Worm (Caenorhabditis elegans) whole organism, L3 larva: ENCODE results near the gene F35F10.14.

Experiments used
- R02D3.7 ChIP-seq: fragments of 150-350 bp; optimal IDR thresholded peaks from 2 replicates; lab custom pipeline; 2014; ENCODE audit warnings: missing biosample characterization, missing genetic modification characterization
- ZK546.5 ChIP-seq: sonication (generic microtip); optimal IDR thresholded peaks from 2 replicates; lab custom pipeline; 2017; ENCODE audit warnings: missing biosample characterization, missing genetic modification characterization
- aly-2 ChIP-seq: fragments of 150-350 bp; optimal IDR thresholded peaks from 2 replicates; lab custom pipeline; 2014; ENCODE audit warnings: missing biosample characterization, missing genetic modification characterization
- ceh-16 ChIP-seq: sonication (generic microtip); optimal IDR thresholded peaks from 2 replicates; lab custom pipeline; 2017; ENCODE audit warnings: missing biosample characterization, missing genetic modification characterization
- ceh-82 ChIP-seq: fragments of 150-350 bp; optimal IDR thresholded peaks from 2 replicates; lab custom pipeline; 2014; ENCODE audit warnings: missing biosample characterization, missing genetic modification characterization
- ceh-9 ChIP-seq: sonication (generic microtip); optimal IDR thresholded peaks from 2 replicates; lab custom pipeline; 2018; ENCODE audit warnings: missing biosample characterization, missing genetic modification characterization
- daf-12 ChIP-seq: fragments of 150-350 bp; optimal IDR thresholded peaks from 2 replicates; lab custom pipeline; 2014; ENCODE audit warnings: missing biosample characterization, missing genetic modification reagents, missing genetic modification characterization
- egl-27 ChIP-seq: sonication (generic microtip); optimal IDR thresholded peaks from 4 replicates; lab custom pipeline; 2017; ENCODE audit warnings: missing biosample characterization, missing genetic modification reagents, missing genetic modification characterization
- egl-5 ChIP-seq: fragments of 150-350 bp; optimal IDR thresholded peaks from 2 replicates; lab custom pipeline; 2017; ENCODE audit warnings: missing biosample characterization, missing genetic modification reagents, missing genetic modification characterization, inconsistent platforms
- eor-1 ChIP-seq, 2 experiments: fragments of 150-350 bp; optimal IDR thresholded peaks; 2 replicates each; lab custom pipeline; 2014 to 2018; ENCODE audit warnings: missing biosample characterization in 2 of 2, missing genetic modification characterization in 2 of 2
- fkh-10 ChIP-seq: sonication (generic microtip); optimal IDR thresholded peaks from 2 replicates; lab custom pipeline; 2017; ENCODE audit warnings: missing biosample characterization, missing genetic modification reagents, missing genetic modification characterization
- fkh-2 ChIP-seq: fragments of 150-350 bp; optimal IDR thresholded peaks from 2 replicates; lab custom pipeline; 2014; ENCODE audit warnings: missing biosample characterization, missing genetic modification reagents, missing genetic modification characterization
- fos-1 ChIP-seq: fragments of 150-350 bp; optimal IDR thresholded peaks from 2 replicates; lab custom pipeline; 2014; ENCODE audit warnings: missing biosample characterization, missing genetic modification characterization
- hmg-11 ChIP-seq: sonication (generic microtip); optimal IDR thresholded peaks from 2 replicates; lab custom pipeline; 2016; ENCODE audit warnings: missing genetic modification characterization, missing compliant biosample characterization
- lin-15B ChIP-seq: fragments of 150-350 bp; optimal IDR thresholded peaks from 2 replicates; lab custom pipeline; 2014; ENCODE audit warnings: missing biosample characterization, missing genetic modification characterization
- lin-39 ChIP-seq: fragments of 150-350 bp; optimal IDR thresholded peaks from 2 replicates; lab custom pipeline; 2018; ENCODE audit warnings: missing biosample characterization, missing genetic modification reagents, missing genetic modification characterization
- lsy-12 ChIP-seq: sonication (generic microtip); optimal IDR thresholded peaks from 2 replicates; lab custom pipeline; 2016; ENCODE audit warnings: mild to moderate bottlenecking, missing genetic modification characterization, missing compliant biosample characterization
- mdl-1 ChIP-seq: fragments of 150-350 bp; optimal IDR thresholded peaks from 2 replicates; lab custom pipeline; 2014; ENCODE audit warnings: missing biosample characterization, missing genetic modification characterization
- mml-1 ChIP-seq: fragments of 150-350 bp; sonication (generic microtip); optimal IDR thresholded peaks from 3 replicates; lab custom pipeline; 2014; ENCODE audit warnings: missing biosample characterization, missing genetic modification characterization
- nfya-1 ChIP-seq: sonication (generic microtip); optimal IDR thresholded peaks from 2 replicates; lab custom pipeline; 2017; ENCODE audit warnings: missing genetic modification characterization, mild to moderate bottlenecking, missing compliant biosample characterization, antibody characterized with exemption, moderate library complexity; ENCODE audit not compliant: insufficient read depth
- nhr-11 ChIP-seq: fragments of 150-350 bp; optimal IDR thresholded peaks from 2 replicates; lab custom pipeline; 2014; ENCODE audit warnings: missing biosample characterization, missing genetic modification characterization
- nhr-12 ChIP-seq: fragments of 150-350 bp; optimal IDR thresholded peaks from 2 replicates; lab custom pipeline; 2014; ENCODE audit warnings: missing biosample characterization, missing genetic modification characterization
- nhr-25 ChIP-seq: sonication (generic microtip); optimal IDR thresholded peaks from 2 replicates; lab custom pipeline; 2017; ENCODE audit warnings: missing biosample characterization, missing genetic modification characterization
- nhr-67 ChIP-seq: fragments of 150-350 bp; optimal IDR thresholded peaks from 2 replicates; lab custom pipeline; 2014; ENCODE audit warnings: missing biosample characterization, missing genetic modification characterization
- nhr-76 ChIP-seq: fragments of 150-350 bp; sonication (generic microtip); optimal IDR thresholded peaks from 5 replicates; lab custom pipeline; 2014; ENCODE audit warnings: missing biosample characterization, missing genetic modification characterization
- nhr-77 ChIP-seq: fragments of 150-350 bp; optimal IDR thresholded peaks from 2 replicates; lab custom pipeline; 2014; ENCODE audit warnings: missing biosample characterization, missing genetic modification characterization
- pha-4 ChIP-seq: fragments of 150-350 bp; optimal IDR thresholded peaks from 2 replicates; lab custom pipeline; 2014; ENCODE audit warnings: missing biosample characterization, missing genetic modification reagents, missing genetic modification characterization
- sea-2 ChIP-seq: fragments of 150-350 bp; sonication (generic microtip); optimal IDR thresholded peaks from 4 replicates; lab custom pipeline; 2014; ENCODE audit warnings: missing biosample characterization, missing genetic modification reagents, missing genetic modification characterization
- skn-1 ChIP-seq: fragments of 150-350 bp; optimal IDR thresholded peaks from 2 replicates; lab custom pipeline; 2014; ENCODE audit warnings: missing biosample characterization, missing genetic modification characterization
- snpc-4 ChIP-seq: fragments of 150-350 bp; optimal IDR thresholded peaks from 2 replicates; lab custom pipeline; 2014; ENCODE audit warnings: missing biosample characterization, missing genetic modification characterization
- tbx-2 ChIP-seq: sonication (generic microtip); optimal IDR thresholded peaks from 2 replicates; lab custom pipeline; 2016; ENCODE audit warnings: mild to moderate bottlenecking, missing genetic modification characterization, missing compliant biosample characterization
- unc-39 ChIP-seq: sonication (generic microtip); optimal IDR thresholded peaks from 4 replicates; lab custom pipeline; 2017; ENCODE audit warnings: missing biosample characterization, missing genetic modification characterization
- ztf-11 ChIP-seq: fragments of 150-350 bp; optimal IDR thresholded peaks from 2 replicates; lab custom pipeline; 2014; ENCODE audit warnings: missing biosample characterization, missing genetic modification characterization
- ztf-4 ChIP-seq: fragments of 150-350 bp; optimal IDR thresholded peaks from 2 replicates; lab custom pipeline; 2014; ENCODE audit warnings: missing biosample characterization, missing genetic modification characterization

The F35F10.14 gene

ce11 chrV:3341906-3342305 lies 22.0 kb upstream of the F35F10.14 start, which contains the start of gene C17B7.10:
Gene C17B7.10, minus strand, starts transcription at chrV:3342006.
- TF ChIP-seq ZK546.5 (tag; lab: Kevin White, UChicago) (no peak), tbx-2 (tag; lab: Kevin White, UChicago) (no peak), snpc-4 (tag; lab: Kevin White, UChicago) (no peak)

- TF ChIP-seq R02D3.7 (tag; lab: Kevin White, UChicago) (no peak), unc-39 (no peak), nhr-77 (tag; lab: Kevin White, UChicago) (no peak), nhr-11 (tag; lab: Kevin White, UChicago) (no peak), fkh-10 (GFP tag; lab: Kevin White, UChicago) (no peak), fkh-2 (no peak), mdl-1 (tag; lab: Kevin White, UChicago) (no peak), ceh-9 (tag; lab: Kevin White, UChicago) (no peak), ZK546.5 (tag; lab: Kevin White, UChicago) (no peak), egl-5 (no peak), sea-2 (no peak), ceh-82 (no peak), skn-1 (no peak), snpc-4 (tag; lab: Kevin White, UChicago) (no peak), mml-1 (tag; lab: Kevin White, UChicago) (no peak), nhr-67 (tag; lab: Kevin White, UChicago) (no peak), nhr-12 (no peak), nfya-1 (tag; lab: Kevin White, UChicago) (no peak), eor-1 (tag; optimal IDR thresholded peaks at IDR 0.05; lab: Kevin White, UChicago) (no peak), ceh-16 (tag; lab: Kevin White, UChicago) (no peak)
Observed at ce11 chrV:3339009-3339408, 19.1 kb upstream of the F35F10.14 start, which contains the start of gene C17B7.4. Gene C17B7.4, plus strand, starts transcription at chrV:3339309.

- TF ChIP-seq nhr-76 (tag; lab: Kevin White, UChicago) (no peak), mdl-1 (tag; lab: Kevin White, UChicago) (no peak), lin-15B (no peak)
Observed at ce11 chrV:3333334-3333733, 13.4 kb upstream of the F35F10.14 start, which contains the start of gene C17B7.5. Gene C17B7.5, plus strand, starts transcription at chrV:3333634.

- TF ChIP-seq sea-2: no peak
- TF ChIP-seq lin-15B: no peak
- TF ChIP-seq ceh-16 (tag; lab: Kevin White, UChicago): no peak
- no peak for TF ChIP-seq nhr-11 (tag; lab: Kevin White, UChicago)
- no peak for TF ChIP-seq ztf-11 (tag; lab: Kevin White, UChicago)
- no peak for TF ChIP-seq mdl-1 (tag; lab: Kevin White, UChicago)
- no peak for TF ChIP-seq eor-1 (tag; optimal IDR thresholded peaks at IDR 0.05; lab: Kevin White, UChicago)
- no peak for TF ChIP-seq lsy-12 (tag; lab: Kevin White, UChicago)
- no peak for TF ChIP-seq nhr-12
- TF ChIP-seq nhr-25 (tag; lab: Kevin White, UChicago): no peak
- TF ChIP-seq fkh-10 (GFP tag; lab: Kevin White, UChicago): no peak
- no peak for TF ChIP-seq daf-12
- TF ChIP-seq ceh-9 (tag; lab: Kevin White, UChicago): no peak
Observed at ce11 chrV:3332023-3332422, 12.1 kb upstream of the F35F10.14 start, which contains the start of gene C17B7.9. Gene C17B7.9, minus strand, starts transcription at chrV:3332123.

- no peak for TF ChIP-seq sea-2
- no peak for TF ChIP-seq fos-1 (tag; lab: Kevin White, UChicago)
- no peak for TF ChIP-seq fkh-10 (GFP tag; lab: Kevin White, UChicago)
- TF ChIP-seq hmg-11 (tag; lab: Kevin White, UChicago): no peak
- no peak for TF ChIP-seq egl-27 (tag; lab: Kevin White, UChicago)
- TF ChIP-seq ceh-9 (tag; lab: Kevin White, UChicago): no peak
- TF ChIP-seq aly-2 (tag; lab: Kevin White, UChicago): no peak
- TF ChIP-seq ztf-11 (tag; lab: Kevin White, UChicago): no peak
- no peak for TF ChIP-seq ztf-4 (tag; lab: Kevin White, UChicago)
- no peak for TF ChIP-seq lin-39 (tag; lab: Kevin White, UChicago)
- TF ChIP-seq pha-4 (tag; lab: Kevin White, UChicago): no peak
- TF ChIP-seq mml-1 (tag; lab: Kevin White, UChicago): no peak
- no peak for TF ChIP-seq tbx-2 (tag; lab: Kevin White, UChicago)
Observed at ce11 chrV:3324178-3324577, 4.3 kb upstream of the F35F10.14 start, which contains the start of gene C17B7.8. Gene C17B7.8, minus strand, starts transcription at chrV:3324278.
